Worm (Caenorhabditis elegans) whole organism, young adult: ENCODE results near the gene algn-9.

Experiments
- B0035.1 ChIP-seq: sonication (generic microtip); optimal IDR thresholded peaks from 2 replicates; lab custom pipeline; 2016; ENCODE audit warnings: missing genetic modification characterization, mild to moderate bottlenecking, missing compliant biosample characterization, missing genotype, missing genetic modification reagents
- D2030.7 ChIP-seq: fragments of 200-800 bp; sonication (Bioruptor generic); IDR thresholded peaks from 2 replicates; pipeline ENCODE4 v1.3.6; 2022; ENCODE audit warnings: missing genetic modification reagents, missing genetic modification characterization, missing compliant biosample characterization
- F23B12.7 ChIP-seq: sonication (generic microtip); optimal IDR thresholded peaks from 2 replicates; lab custom pipeline; 2017; ENCODE audit warnings: missing genetic modification characterization, mild to moderate bottlenecking, missing compliant biosample characterization, antibody characterized with exemption, moderate library complexity; ENCODE audit not compliant: insufficient read depth
- F39B2.1 ChIP-seq: fragments of 200-800 bp; sonication (Bioruptor generic); IDR thresholded peaks from 2 replicates; pipeline ENCODE4 v1.3.6; 2022; ENCODE audit warnings: missing genetic modification reagents, missing genetic modification characterization, missing compliant biosample characterization
- F49E8.2 ChIP-seq: sonication (generic microtip); optimal IDR thresholded peaks from 3 replicates; lab custom pipeline; 2017; ENCODE audit warnings: missing genetic modification characterization, mild to moderate bottlenecking, missing compliant biosample characterization, antibody characterized with exemption, moderate library complexity; ENCODE audit not compliant: insufficient read depth
- K12H6.12 ChIP-seq: fragments of 200-800 bp; sonication (Bioruptor generic); optimal IDR thresholded peaks from 2 replicates; lab custom pipeline; 2018; ENCODE audit warnings: mild to moderate bottlenecking, missing genetic modification characterization, missing compliant biosample characterization
- T07F8.4 ChIP-seq: sonication (generic microtip); optimal IDR thresholded peaks from 2 replicates; lab custom pipeline; 2016; ENCODE audit warnings: mild to moderate bottlenecking, missing genetic modification characterization, moderate library complexity, missing compliant biosample characterization
- Y56A3A.18 ChIP-seq: fragments of 200-800 bp; sonication (Bioruptor generic); IDR thresholded peaks from 2 replicates; pipeline ENCODE4 v1.3.6; 2022; ENCODE audit warnings: missing genetic modification reagents, missing genetic modification characterization, missing compliant biosample characterization
- Y67H2A.10 ChIP-seq: fragments of 200-800 bp; sonication (Bioruptor generic); conservative IDR thresholded peaks from 2 replicates; pipeline ENCODE4 v1.3.6; 2022; ENCODE audit warnings: missing genetic modification reagents, missing genetic modification characterization, missing compliant biosample characterization
- Y79H2A.3 ChIP-seq: fragments of 200-800 bp; sonication (Bioruptor generic); conservative IDR thresholded peaks from 2 replicates; pipeline ENCODE4 v1.3.6; 2022; ENCODE audit warnings: missing genetic modification reagents, missing genetic modification characterization, missing compliant biosample characterization
- akir-1 ChIP-seq: fragments of 200-800 bp; sonication (Bioruptor generic); optimal IDR thresholded peaks from 2 replicates; lab custom pipeline; 2018; ENCODE audit warnings: mild to moderate bottlenecking, missing genetic modification characterization, moderate library complexity, missing compliant biosample characterization
- aptf-2 ChIP-seq: fragments of 200-800 bp; sonication (Bioruptor generic); conservative IDR thresholded peaks from 2 replicates; pipeline ENCODE4 v1.3.6; 2022; ENCODE audit warnings: missing genetic modification reagents, missing genetic modification characterization, missing compliant biosample characterization
- aptf-3 ChIP-seq: fragments of 200-800 bp; sonication (Bioruptor generic); IDR thresholded peaks from 2 replicates; pipeline ENCODE4 v1.3.6; 2022; ENCODE audit warnings: missing genetic modification characterization, missing compliant biosample characterization
- attf-5 ChIP-seq: fragments of 200-800 bp; sonication (Bioruptor generic); optimal IDR thresholded peaks from 2 replicates; lab custom pipeline; 2018; ENCODE audit warnings: mild to moderate bottlenecking, missing genetic modification characterization, missing compliant biosample characterization
- attf-6 ChIP-seq: fragments of 200-800 bp; sonication (Bioruptor generic); IDR thresholded peaks from 2 replicates; pipeline ENCODE4 v1.3.6; 2022; ENCODE audit warnings: missing genetic modification reagents, missing genetic modification characterization, missing compliant biosample characterization
- cebp-1 ChIP-seq, 2 experiments: fragments of 200-800 bp in 1 of 2; sonication (Bioruptor generic) in 1 of 2; sonication (generic microtip) in 1 of 2; IDR thresholded peaks in 1 of 2; optimal IDR thresholded peaks in 1 of 2; 2 replicates each; pipeline versions ENCODE4 v1.3.6 to Lab custom; 2017 to 2022; ENCODE audit warnings: missing compliant biosample characterization in 2 of 2, missing genetic modification characterization in 2 of 2, mild to moderate bottlenecking in 1 of 2, missing genetic modification reagents in 1 of 2, moderate library complexity in 1 of 2
- cebp-2 ChIP-seq: fragments of 200-800 bp; sonication (Bioruptor generic); IDR thresholded peaks from 2 replicates; pipeline ENCODE4 v1.3.6; 2022; ENCODE audit warnings: missing genetic modification characterization, missing compliant biosample characterization
- ceh-79 ChIP-seq: sonication (generic microtip); optimal IDR thresholded peaks from 2 replicates; lab custom pipeline; 2017; ENCODE audit warnings: mild to moderate bottlenecking, missing genetic modification characterization, missing compliant biosample characterization
- ceh-91 ChIP-seq: fragments of 200-800 bp; sonication (Bioruptor generic); IDR thresholded peaks from 2 replicates; pipeline ENCODE4 v1.3.6; 2022; ENCODE audit warnings: missing genetic modification reagents, missing genetic modification characterization, missing compliant biosample characterization
- chd-7 ChIP-seq: sonication (generic microtip); optimal IDR thresholded peaks from 2 replicates; lab custom pipeline; 2016; ENCODE audit warnings: mild to moderate bottlenecking, missing genetic modification characterization, moderate library complexity, missing compliant biosample characterization
- dox-1 ChIP-seq: fragments of 200-800 bp; sonication (Bioruptor generic); IDR thresholded peaks from 2 replicates; pipeline ENCODE4 v1.3.6; 2022; ENCODE audit warnings: missing genetic modification reagents, missing genetic modification characterization, missing compliant biosample characterization
- egrh-3 ChIP-seq: fragments of 200-800 bp; sonication (Bioruptor generic); IDR thresholded peaks from 2 replicates; pipeline ENCODE4 v1.3.6; 2022; ENCODE audit warnings: missing genetic modification reagents, missing genetic modification characterization, missing compliant biosample characterization
- him-1 ChIP-seq: sonication (generic microtip); optimal IDR thresholded peaks from 2 replicates; lab custom pipeline; 2016; ENCODE audit warnings: missing genotype, missing genetic modification reagents, missing genetic modification characterization, missing compliant biosample characterization
- hmg-1.2 ChIP-seq: fragments of 200-800 bp; sonication (Bioruptor generic); IDR thresholded peaks from 2 replicates; pipeline ENCODE4 v1.3.6; 2022; ENCODE audit warnings: missing genetic modification reagents, missing genetic modification characterization, missing compliant biosample characterization
- hmg-20 ChIP-seq: fragments of 200-800 bp; sonication (Bioruptor generic); IDR thresholded peaks from 2 replicates; pipeline ENCODE4 v1.3.6; 2022; ENCODE audit warnings: missing genetic modification reagents, missing genetic modification characterization, missing compliant biosample characterization
- hrde-1 ChIP-seq: sonication (generic microtip); optimal IDR thresholded peaks from 2 replicates; lab custom pipeline; 2016; ENCODE audit warnings: missing genetic modification characterization, mild to moderate bottlenecking, missing compliant biosample characterization, moderate library complexity, missing genotype, missing genetic modification reagents, borderline replicate concordance
- let-526 ChIP-seq: fragments of 200-800 bp; sonication (Bioruptor generic); IDR thresholded peaks from 2 replicates; pipeline ENCODE4 v1.3.6; 2022; ENCODE audit warnings: missing genetic modification reagents, missing genetic modification characterization, missing compliant biosample characterization
- let-607 ChIP-seq, 2 experiments: fragments of 200-800 bp in 1 of 2; sonication (Bioruptor generic) in 1 of 2; sonication (generic microtip) in 1 of 2; optimal IDR thresholded peaks; 2 replicates each; lab custom pipeline; 2016 to 2018; ENCODE audit warnings: mild to moderate bottlenecking in 2 of 2, missing compliant biosample characterization in 2 of 2, missing genetic modification characterization in 2 of 2, moderate library complexity in 2 of 2, missing genotype in 1 of 2
- lin-54 ChIP-seq: fragments of 200-800 bp; sonication (Bioruptor generic); optimal IDR thresholded peaks from 2 replicates; lab custom pipeline; 2018; ENCODE audit warnings: mild to moderate bottlenecking, missing genetic modification characterization, missing compliant biosample characterization
- lir-1 ChIP-seq: fragments of 200-800 bp; sonication (Bioruptor generic); conservative IDR thresholded peaks from 2 replicates; pipeline ENCODE4 v1.3.6; 2022; ENCODE audit warnings: missing genetic modification reagents, missing genetic modification characterization, missing compliant biosample characterization
- madf-3 ChIP-seq: fragments of 200-800 bp; sonication (Bioruptor generic); IDR thresholded peaks from 2 replicates; pipeline ENCODE4 v1.3.6; 2022; ENCODE audit warnings: missing genetic modification reagents, missing genetic modification characterization, missing compliant biosample characterization
- mel-28 ChIP-seq: sonication (generic microtip); optimal IDR thresholded peaks from 2 replicates; lab custom pipeline; 2016; ENCODE audit warnings: borderline replicate concordance, mild to moderate bottlenecking, missing genetic modification characterization, missing compliant biosample characterization
- nfya-2 ChIP-seq: fragments of 200-800 bp; sonication (Bioruptor generic); IDR thresholded peaks from 2 replicates; pipeline ENCODE4 v1.3.6; 2022; ENCODE audit warnings: missing genetic modification reagents, missing genetic modification characterization, missing compliant biosample characterization
- nhr-179 ChIP-seq: sonication (generic microtip); optimal IDR thresholded peaks from 2 replicates; lab custom pipeline; 2016; ENCODE audit warnings: mild to moderate bottlenecking, missing genetic modification characterization, missing compliant biosample characterization
- nhr-90 ChIP-seq: sonication (generic microtip); optimal IDR thresholded peaks from 2 replicates; lab custom pipeline; 2016; ENCODE audit warnings: missing genotype, mild to moderate bottlenecking, missing genetic modification characterization, missing compliant biosample characterization
- pha-4 ChIP-seq: fragments of 150-350 bp; sonication (generic microtip); optimal IDR thresholded peaks from 2 replicates; lab custom pipeline; 2014; ENCODE audit warnings: missing biosample characterization, missing genetic modification reagents, missing genetic modification characterization
- rec-8 ChIP-seq, 2 experiments: sonication (generic microtip); optimal IDR thresholded peaks; 2 replicates each; lab custom pipeline; 2016; ENCODE audit warnings: mild to moderate bottlenecking in 2 of 2, missing genetic modification characterization in 2 of 2, missing genetic modification reagents in 2 of 2, missing genotype in 2 of 2, missing biosample characterization in 1 of 2, missing compliant biosample characterization in 1 of 2, moderate library complexity in 1 of 2
- rpc-1 ChIP-seq, 2 experiments: fragments of 150-350 bp in 1 of 2; sonication (generic microtip) in 1 of 2; optimal IDR thresholded peaks; 2 replicates each; lab custom pipeline; 2014 to 2018; ENCODE audit warnings: missing biosample characterization in 1 of 2, missing genetic modification characterization in 1 of 2, missing genetic modification reagents in 1 of 2, missing genotype in 1 of 2
- sdz-38 ChIP-seq: sonication (generic microtip); optimal IDR thresholded peaks from 2 replicates; lab custom pipeline; 2016; ENCODE audit warnings: missing genotype, missing genetic modification characterization, missing compliant biosample characterization
- snpc-1.1 ChIP-seq: sonication (generic microtip); optimal IDR thresholded peaks from 2 replicates; lab custom pipeline; 2017; ENCODE audit warnings: missing genetic modification characterization, mild to moderate bottlenecking, missing compliant biosample characterization, antibody characterized with exemption, moderate library complexity, missing genotype, missing genetic modification reagents; ENCODE audit not compliant: insufficient read depth
- somi-1 ChIP-seq: fragments of 200-800 bp; sonication (Bioruptor generic); optimal IDR thresholded peaks from 2 replicates; lab custom pipeline; 2018; ENCODE audit warnings: mild to moderate bottlenecking, missing genetic modification characterization, missing compliant biosample characterization
- unc-62 ChIP-seq: fragments of 150-350 bp; optimal IDR thresholded peaks from 2 replicates; lab custom pipeline; 2014; ENCODE audit warnings: missing biosample characterization, missing genetic modification reagents, missing genetic modification characterization
- xnd-1 ChIP-seq: sonication (generic microtip); optimal IDR thresholded peaks from 2 replicates; lab custom pipeline; 2016; ENCODE audit warnings: missing genotype, missing genetic modification reagents, missing genetic modification characterization, missing compliant biosample characterization
- ztf-18 ChIP-seq: sonication (generic microtip); optimal IDR thresholded peaks from 2 replicates; lab custom pipeline; 2016; ENCODE audit warnings: missing genotype, mild to moderate bottlenecking, missing genetic modification characterization, missing compliant biosample characterization

Gene algn-9

DNA sequence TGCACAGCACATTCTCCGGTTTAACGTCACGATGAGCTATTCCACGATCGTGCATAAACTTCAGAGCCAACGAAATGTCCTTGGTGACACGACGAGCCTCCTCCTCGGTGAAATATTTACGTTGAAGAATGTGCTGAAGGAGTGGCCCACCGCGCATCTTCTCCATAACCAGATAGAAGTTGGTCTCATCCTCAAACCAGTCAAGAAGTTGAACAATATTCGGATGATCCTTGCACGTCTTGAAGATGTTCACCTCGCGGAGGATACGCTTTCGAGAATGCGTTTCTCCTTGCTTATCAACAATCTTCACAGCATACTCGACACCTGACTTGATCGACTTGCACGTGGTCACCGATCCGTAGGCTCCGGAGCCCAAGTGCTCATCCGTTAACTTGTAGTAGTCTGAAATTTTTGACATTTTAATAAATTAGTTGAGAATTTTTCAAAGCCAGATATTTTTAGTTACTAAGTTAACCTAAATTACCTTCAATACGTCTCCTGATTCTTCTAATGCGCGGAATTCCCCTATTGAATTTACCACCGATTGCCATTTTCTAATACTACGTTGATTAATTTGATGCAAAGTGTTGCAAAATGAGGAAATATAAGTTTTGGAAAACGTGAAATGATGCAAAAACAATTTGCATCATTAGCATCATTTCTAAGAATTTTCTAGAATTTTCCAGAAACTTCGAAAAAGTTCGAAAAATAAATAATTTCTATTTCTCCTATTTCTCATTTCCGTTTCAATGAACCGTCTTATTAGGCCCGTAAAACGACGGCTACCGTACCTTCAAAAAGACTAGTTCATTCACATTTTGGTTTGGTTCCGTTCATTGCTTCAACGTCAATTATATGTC lies 38.0 kb upstream of the algn-9 start (continued):
- TF ChIP-seq Y79H2A.3 (GFP tag; lab: Robert Waterston, UW) (0 out of 2 replicates have a peak, but pooled peaks have one; percentile 8), T07F8.4 (tag; lab: Kevin White, UChicago) (no peak), attf-6 (GFP tag; lab: Robert Waterston, UW) (0 out of 2 replicates have a peak, but pooled peaks have one; percentile 26), egrh-3 (no peak), lir-1 (no peak), cebp-2 (0 out of 2 replicates have a peak, but pooled peaks have one; percentile 24), hrde-1 (no peak), hmg-20 (GFP tag; lab: Robert Waterston, UW) (no peak; the same call in 1 of the 2 replicates), ztf-18 (tag; lab: Kevin White, UChicago) (no peak), rec-8 (tag; optimal IDR thresholded peaks at IDR 0.05; lab: Kevin White, UChicago) (no peak), let-526 (GFP tag; lab: Robert Waterston, UW) (no peak), ceh-91 (GFP tag; lab: Robert Waterston, UW) (no peak), Y56A3A.18 (GFP tag; lab: Robert Waterston, UW) (no peak; the same call in 1 of the 2 replicates), snpc-1.1 (tag; lab: Kevin White, UChicago) (no peak), F23B12.7 (tag; lab: Kevin White, UChicago) (no peak), akir-1 (GFP tag; lab: Kevin White, UChicago) (no peak), madf-3 (GFP tag; lab: Robert Waterston, UW) (peak; percentile 70), him-1 (tag; lab: Kevin White, UChicago) (no peak), B0035.1 (tag; lab: Kevin White, UChicago) (no peak), xnd-1 (no peak), mel-28 (tag; lab: Kevin White, UChicago) (no peak), nfya-2 (GFP tag; lab: Robert Waterston, UW) (no peak), chd-7 (peak; percentile 17), dox-1 (GFP tag; lab: Robert Waterston, UW) (no peak), hmg-1.2 (peak; percentile 18; the same call in 1 of the 2 replicates), Y67H2A.10 (GFP tag; lab: Robert Waterston, UW) (no peak), sdz-38 (tag; lab: Kevin White, UChicago) (no peak), nhr-90 (tag; lab: Kevin White, UChicago) (peak; percentile 35), let-607 (tag; optimal IDR thresholded peaks at IDR 0.05; lab: Kevin White, UChicago) (no peak), F49E8.2 (tag; lab: Kevin White, UChicago) (no peak), attf-5 (no peak), nhr-179 (tag; lab: Kevin White, UChicago) (no peak), cebp-1 (GFP tag; IDR thresholded peaks at IDR 0.05; lab: Robert Waterston, UW) (no peak), cebp-1 (tag; optimal IDR thresholded peaks at IDR 0.05; lab: Kevin White, UChicago) (no peak), aptf-2 (GFP tag; lab: Robert Waterston, UW) (no peak), lin-54 (GFP tag; lab: Kevin White, UChicago) (no peak), pha-4 (tag; lab: Kevin White, UChicago) (no peak), somi-1 (no peak), ceh-79 (tag; lab: Kevin White, UChicago) (no peak), F39B2.1 (GFP tag; lab: Robert Waterston, UW) (no peak), rpc-1 (optimal IDR thresholded peaks at IDR 0.05; lab: Kevin White, UChicago) (peak; percentile 12), rpc-1 (tag; optimal IDR thresholded peaks at IDR 0.05; lab: Kevin White, UChicago) (no peak), D2030.7 (GFP tag; lab: Robert Waterston, UW) (no peak), unc-62 (GFP tag; lab: Kevin White, UChicago) (no peak), aptf-3 (peak; percentile 6; the same call in 1 of the 2 replicates), K12H6.12 (tag; lab: Kevin White, UChicago) (no peak)
